Comparison of ENCODE assay signal across 5 worm cellular contexts in genomic region chrIV:11635437-11636408, ce11.
A peak's percentile ranks its signal among the peaks of the same experiment; 100 is the strongest.
TF ChIP-seq lines count a peak whose summit lies in the region.

Gene mars-1, minus strand, starts transcription at chrIV:11635487.

TF ChIP-seq in whole organism, L1 larva, 84 proteins besides CTCF, POLR2A, EP300 and RAD21 (continues in another document):
- peak; percentile 74 for TF ChIP-seq nhr-77 (tag; optimal IDR thresholded peaks at IDR 0.05; lab: Kevin White, UChicago)
- peak; percentile 84 for TF ChIP-seq lin-14 (GFP tag; optimal IDR thresholded peaks at IDR 0.05; lab: Kevin White, UChicago)
- no peak for TF ChIP-seq mdl-1 (tag; optimal IDR thresholded peaks at IDR 0.05; lab: Kevin White, UChicago)
- peak; percentile 56 for TF ChIP-seq egl-13 (tag; optimal IDR thresholded peaks at IDR 0.05; lab: Kevin White, UChicago)
- peak; percentile 19 for TF ChIP-seq F16B12.6 (tag; optimal IDR thresholded peaks at IDR 0.05; lab: Kevin White, UChicago)
- peak; percentile 34 for TF ChIP-seq skn-1 (tag; optimal IDR thresholded peaks at IDR 0.05; lab: Kevin White, UChicago)
- peak; percentile 16 for TF ChIP-seq elt-2 (tag; optimal IDR thresholded peaks at IDR 0.05; lab: Kevin White, UChicago)
- TF ChIP-seq unc-62 (GFP tag; optimal IDR thresholded peaks at IDR 0.05; lab: Kevin White, UChicago) = no peak
- no peak for TF ChIP-seq pqm-1 (tag; optimal IDR thresholded peaks at IDR 0.05; lab: Kevin White, UChicago)
- no peak for TF ChIP-seq sptf-1 (tag; optimal IDR thresholded peaks at IDR 0.05; lab: Kevin White, UChicago)
- peak; percentile 30 for TF ChIP-seq lin-13 (GFP tag; optimal IDR thresholded peaks at IDR 0.05; lab: Kevin White, UChicago)
- peak; percentile 76 for TF ChIP-seq lir-3 (tag; optimal IDR thresholded peaks at IDR 0.05; lab: Kevin White, UChicago; ENCODE audit: poor library complexity)
- peak; percentile 60; the same call in 1 of the 2 replicates for TF ChIP-seq ceh-88 (GFP tag; IDR thresholded peaks at IDR 0.05; lab: Robert Waterston, UW)
- TF ChIP-seq aly-2 (tag; optimal IDR thresholded peaks at IDR 0.05; lab: Kevin White, UChicago) = peak; percentile 55
- TF ChIP-seq C04F5.9 (tag; optimal IDR thresholded peaks at IDR 0.05; lab: Kevin White, UChicago) = peak; percentile 62
- peak; percentile 80 for TF ChIP-seq vab-15 (tag; optimal IDR thresholded peaks at IDR 0.05; lab: Kevin White, UChicago)
- TF ChIP-seq ceh-8 (GFP tag; optimal IDR thresholded peaks at IDR 0.05; lab: Kevin White, UChicago) = no peak
- TF ChIP-seq unc-86 (tag; optimal IDR thresholded peaks at IDR 0.05; lab: Kevin White, UChicago) = peak; percentile 56

TF ChIP-seq in whole organism, L3 larva, 47 proteins besides CTCF, POLR2A, EP300 and RAD21 (continues in another document):
- TF ChIP-seq skn-1 (tag; optimal IDR thresholded peaks at IDR 0.05; lab: Kevin White, UChicago) = peak; percentile 39
- TF ChIP-seq elt-2 (tag; optimal IDR thresholded peaks at IDR 0.05; lab: Kevin White, UChicago) = peak; percentile 32
- no peak for TF ChIP-seq mml-1 (tag; optimal IDR thresholded peaks at IDR 0.05; lab: Kevin White, UChicago)
- peak; percentile 61 for TF ChIP-seq nhr-25 (tag; optimal IDR thresholded peaks at IDR 0.05; lab: Kevin White, UChicago)
- TF ChIP-seq nhr-43 (tag; optimal IDR thresholded peaks at IDR 0.05; lab: Kevin White, UChicago; ENCODE audit: poor library complexity, severe bottlenecking) = peak; percentile 31
- TF ChIP-seq elt-3 (tag; optimal IDR thresholded peaks at IDR 0.05; lab: Kevin White, UChicago) = no peak
- TF ChIP-seq jun-1 (tag; optimal IDR thresholded peaks at IDR 0.05; lab: Kevin White, UChicago) = no peak
- TF ChIP-seq nhr-11 (tag; optimal IDR thresholded peaks at IDR 0.05; lab: Kevin White, UChicago) = peak; percentile 34
- TF ChIP-seq ZK546.5 (tag; optimal IDR thresholded peaks at IDR 0.05; lab: Kevin White, UChicago) = no peak
- TF ChIP-seq ztf-11 (tag; optimal IDR thresholded peaks at IDR 0.05; lab: Kevin White, UChicago) = no peak
- no peak for TF ChIP-seq nhr-67 (tag; optimal IDR thresholded peaks at IDR 0.05; lab: Kevin White, UChicago)
- peak; percentile 56 for TF ChIP-seq nhr-23 (tag; optimal IDR thresholded peaks at IDR 0.05; lab: Kevin White, UChicago)
- peak; percentile 80 for TF ChIP-seq lin-15B (tag; optimal IDR thresholded peaks at IDR 0.05; lab: Kevin White, UChicago)
- peak; percentile 10 for TF ChIP-seq hmg-11 (tag; optimal IDR thresholded peaks at IDR 0.05; lab: Kevin White, UChicago)
- TF ChIP-seq nhr-12 (tag; optimal IDR thresholded peaks at IDR 0.05; lab: Kevin White, UChicago) = no peak
- TF ChIP-seq aly-2 (tag; optimal IDR thresholded peaks at IDR 0.05; lab: Kevin White, UChicago) = no peak
- peak; percentile 25 for TF ChIP-seq fkh-10 (GFP tag; optimal IDR thresholded peaks at IDR 0.05; lab: Kevin White, UChicago)
- peak; percentile 22 for TF ChIP-seq lsy-12 (tag; optimal IDR thresholded peaks at IDR 0.05; lab: Kevin White, UChicago)
- TF ChIP-seq nfya-1 (tag; optimal IDR thresholded peaks at IDR 0.05; lab: Kevin White, UChicago; ENCODE audit: insufficient read depth) = peak; percentile 58

TF ChIP-seq in whole organism, early embryonic, 17 proteins besides CTCF, POLR2A, EP300 and RAD21:
- TF ChIP-seq tbx-37 (GFP tag; conservative IDR thresholded peaks at IDR 0.05; lab: Robert Waterston, UW) (peak; percentile 31; the same call in 1 of the 2 replicates), F13C5.2 (tag; optimal IDR thresholded peaks at IDR 0.05; lab: Kevin White, UChicago) (peak; percentile 11), ama-1 (optimal IDR thresholded peaks at IDR 0.05; lab: Kevin White, UChicago) (no peak), sea-1 (GFP tag; conservative IDR thresholded peaks at IDR 0.05; lab: Robert Waterston, UW) (no peak), pes-1 (GFP tag; IDR thresholded peaks at IDR 0.05; lab: Robert Waterston, UW) (no peak)

TF ChIP-seq in whole organism, midembryonic, 9 proteins besides CTCF, POLR2A, EP300 and RAD21:
- TF ChIP-seq ztf-23 (GFP tag; IDR thresholded peaks at IDR 0.05; lab: Robert Waterston, UW) (peak; percentile 52; the same call in 1 of the 2 replicates), T22C8.4 (GFP tag; IDR thresholded peaks at IDR 0.05; lab: Robert Waterston, UW) (no peak), cog-1 (tag; optimal IDR thresholded peaks at IDR 0.05; lab: Kevin White, UChicago) (no peak), klf-2 (GFP tag; conservative IDR thresholded peaks at IDR 0.05; lab: Robert Waterston, UW) (no peak), ref-1 (GFP tag; conservative IDR thresholded peaks at IDR 0.05; lab: Robert Waterston, UW) (no peak), flt-1 (GFP tag; IDR thresholded peaks at IDR 0.05; lab: Robert Waterston, UW) (peak; percentile 81), tab-1 (GFP tag; IDR thresholded peaks at IDR 0.05; lab: Robert Waterston, UW) (no peak), ztf-29 (GFP tag; IDR thresholded peaks at IDR 0.05; lab: Robert Waterston, UW) (no peak), med-1 (GFP tag; optimal IDR thresholded peaks at IDR 0.05; lab: Kevin White, UChicago; ENCODE audit: insufficient read depth) (no peak)

TF ChIP-seq in whole organism, young adult, 124 proteins besides CTCF, POLR2A, EP300 and RAD21:
- TF ChIP-seq lin-54 (GFP tag; optimal IDR thresholded peaks at IDR 0.05; lab: Kevin White, UChicago) (peak; percentile 41), let-607 (tag; optimal IDR thresholded peaks at IDR 0.05; lab: Kevin White, UChicago) (peak in 1 of 2 experiments; percentile 28), ztf-26 (tag; optimal IDR thresholded peaks at IDR 0.05; lab: Kevin White, UChicago) (no peak), attf-5 (GFP tag; optimal IDR thresholded peaks at IDR 0.05; lab: Kevin White, UChicago) (peak; percentile 54), D2030.7 (GFP tag; IDR thresholded peaks at IDR 0.05; lab: Robert Waterston, UW) (0 out of 2 replicates have a peak, but pooled peaks have one; percentile 19), gei-17 (GFP tag; optimal IDR thresholded peaks at IDR 0.05; lab: Kevin White, UChicago) (no peak), efl-1 (GFP tag; optimal IDR thresholded peaks at IDR 0.05; lab: Kevin White, UChicago) (peak; percentile 3), lsl-1 (GFP tag; optimal IDR thresholded peaks at IDR 0.05; lab: Kevin White, UChicago) (peak; percentile 43), snpc-4 (GFP tag; optimal IDR thresholded peaks at IDR 0.05; lab: Kevin White, UChicago) (no peak), snpc-4 (tag; optimal IDR thresholded peaks at IDR 0.05; lab: Kevin White, UChicago) (peak in 2 of 4 experiments; percentile 12 to 41), lin-35 (GFP tag; optimal IDR thresholded peaks at IDR 0.05; lab: Kevin White, UChicago) (peak in 1 of 3 experiments; percentile 23), hlh-26 (GFP tag; conservative IDR thresholded peaks at IDR 0.05; lab: Robert Waterston, UW) (no peak), mel-28 (tag; optimal IDR thresholded peaks at IDR 0.05; lab: Kevin White, UChicago; ENCODE audit: borderline replicate concordance) (no peak), akir-1 (GFP tag; optimal IDR thresholded peaks at IDR 0.05; lab: Kevin White, UChicago) (no peak), nhr-80 (tag; optimal IDR thresholded peaks at IDR 0.05; lab: Kevin White, UChicago) (peak; percentile 44), F23B12.7 (tag; optimal IDR thresholded peaks at IDR 0.05; lab: Kevin White, UChicago; ENCODE audit: insufficient read depth) (no peak), unc-130 (GFP tag; optimal IDR thresholded peaks at IDR 0.05; lab: Kevin White, UChicago) (peak; percentile 49), tbp1 (GFP tag; optimal IDR thresholded peaks at IDR 0.05; lab: Kevin White, UChicago) (peak; percentile 43), dox-1 (GFP tag; IDR thresholded peaks at IDR 0.05; lab: Robert Waterston, UW) (peak; percentile 36; the same call in 1 of the 2 replicates), nhr-90 (tag; optimal IDR thresholded peaks at IDR 0.05; lab: Kevin White, UChicago) (no peak), sea-2 (GFP tag; IDR thresholded peaks at IDR 0.05; lab: Robert Waterston, UW) (no peak), ztf-6 (GFP tag; IDR thresholded peaks at IDR 0.05; lab: Robert Waterston, UW) (no peak), mcd-1 (GFP tag; IDR thresholded peaks at IDR 0.05; lab: Robert Waterston, UW) (peak; percentile 88), K12H6.12 (tag; optimal IDR thresholded peaks at IDR 0.05; lab: Kevin White, UChicago) (peak; percentile 57), cebp-1 (GFP tag; IDR thresholded peaks at IDR 0.05; lab: Robert Waterston, UW) (peak; percentile 48; the same call in 1 of the 2 replicates), cebp-1 (tag; optimal IDR thresholded peaks at IDR 0.05; lab: Kevin White, UChicago) (peak; percentile 94), K11D2.4 (GFP tag; IDR thresholded peaks at IDR 0.05; lab: Robert Waterston, UW) (0 out of 2 replicates have a peak, but pooled peaks have one; percentile 31), hmg-1.2 (GFP tag; IDR thresholded peaks at IDR 0.05; lab: Robert Waterston, UW) (peak; percentile 31; the same call in 1 of the 2 replicates), ceh-27 (GFP tag; optimal IDR thresholded peaks at IDR 0.05; lab: Kevin White, UChicago) (peak; percentile 8), repo-1 (tag; optimal IDR thresholded peaks at IDR 0.05; lab: Kevin White, UChicago) (no peak), snpc-1.3 (tag; optimal IDR thresholded peaks at IDR 0.05; lab: Kevin White, UChicago; ENCODE audit: insufficient read depth) (no peak), lin-40 (tag; optimal IDR thresholded peaks at IDR 0.05; lab: Kevin White, UChicago) (peak; percentile 18), snpc-3.4 (tag; optimal IDR thresholded peaks at IDR 0.05; lab: Kevin White, UChicago) (no peak), F33H1.4 (GFP tag; IDR thresholded peaks at IDR 0.05; lab: Robert Waterston, UW) (0 out of 2 replicates have a peak, but pooled peaks have one; percentile 17), snpc-1.1 (tag; optimal IDR thresholded peaks at IDR 0.05; lab: Kevin White, UChicago; ENCODE audit: insufficient read depth) (no peak), ceh-100 (GFP tag; IDR thresholded peaks at IDR 0.05; lab: Robert Waterston, UW) (peak; percentile 95), pbrm-1 (GFP tag; IDR thresholded peaks at IDR 0.05; lab: Robert Waterston, UW) (0 out of 2 replicates have a peak, but pooled peaks have one; percentile 24), madf-10 (tag; optimal IDR thresholded peaks at IDR 0.05; lab: Kevin White, UChicago) (peak; percentile 1), nfyb-1 (GFP tag; IDR thresholded peaks at IDR 0.05; lab: Robert Waterston, UW) (0 out of 2 replicates have a peak, but pooled peaks have one; percentile 42), rcor-1 (GFP tag; IDR thresholded peaks at IDR 0.05; lab: Robert Waterston, UW) (peak; percentile 22; the same call in 1 of the 2 replicates), F37B4.10 (GFP tag; IDR thresholded peaks at IDR 0.05; lab: Robert Waterston, UW) (no peak)

Comparison
In these comparisons a context has a peak if more than half of its experiments do, and no peak if none do; other contexts are left out.
1. Of the 8 proteins assayed by ChIP-seq in both whole organism, young adult and whole organism, L1 larva: peak only in whole organism, young adult: none; only in whole organism, L1 larva: dpl-1 and nhr-90; in both: efl-1 and unc-130; in neither: 2; mixed calls (peak in some experiments, not most) for 2.